Fruit fly (Drosophila melanogaster) whole organism, pupa: ENCODE measurements around the gene CG42693.
A peak's percentile ranks its signal among the peaks of the same experiment; 100 is the strongest.

Experiments used
- CG10348 ChIP-seq: fragments of 200-800 bp; sonication (Bioruptor generic); IDR thresholded peaks from 2 replicates; pipeline ENCODE4 v1.3.6; 2022; ENCODE audit warnings: missing biosample characterization, missing genetic modification characterization
- CG12605 ChIP-seq: fragments of 200-800 bp; sonication (Bioruptor generic); IDR thresholded peaks from 2 replicates; pipeline ENCODE4 v1.3.6; 2022; ENCODE audit warnings: missing biosample characterization, missing genetic modification characterization
- CG13204 ChIP-seq: fragments of 200-800 bp; sonication (Bioruptor generic); optimal IDR thresholded peaks from 2 replicates; lab custom pipeline; 2018; ENCODE audit warnings: missing biosample characterization, mild to moderate bottlenecking, missing genetic modification characterization, moderate library complexity
- CG14655 ChIP-seq: fragments of 200-800 bp; sonication (Bioruptor generic); optimal IDR thresholded peaks from 3 replicates; lab custom pipeline; 2017; ENCODE audit warnings: mild to moderate bottlenecking, missing biosample characterization, missing genetic modification reagents, missing genetic modification characterization
- CG15710 ChIP-seq: fragments of 200-800 bp; sonication (Bioruptor generic); optimal IDR thresholded peaks from 2 replicates; lab custom pipeline; 2018; ENCODE audit warnings: missing biosample characterization, mild to moderate bottlenecking, missing genetic modification characterization, moderate library complexity
- CG17806 ChIP-seq: fragments of 200-800 bp; sonication (Bioruptor generic); optimal IDR thresholded peaks from 2 replicates; lab custom pipeline; 2018; ENCODE audit warnings: missing biosample characterization, mild to moderate bottlenecking, missing genetic modification characterization, moderate library complexity
- CG32121 ChIP-seq: fragments of 200-800 bp; sonication (Bioruptor generic); IDR thresholded peaks from 2 replicates; pipeline ENCODE4 v1.3.6; 2022; ENCODE audit warnings: missing biosample characterization, missing genetic modification characterization
- CG34367 ChIP-seq: fragments of 200-800 bp; sonication (Bioruptor generic); optimal IDR thresholded peaks from 2 replicates; lab custom pipeline; 2018; ENCODE audit warnings: missing biosample characterization, mild to moderate bottlenecking, missing genetic modification characterization
- CG4496 ChIP-seq: fragments of 200-800 bp; sonication (Bioruptor generic); IDR thresholded peaks from 3 replicates; pipeline ENCODE4 v1.3.6; 2022; ENCODE audit warnings: missing biosample characterization, missing genetic modification characterization
- CG8159 ChIP-seq: fragments of 200-800 bp; sonication (Bioruptor generic); optimal IDR thresholded peaks from 3 replicates; lab custom pipeline; 2018; ENCODE audit warnings: missing biosample characterization, mild to moderate bottlenecking, missing genetic modification characterization, moderate library complexity
- CG8301 ChIP-seq: fragments of 200-800 bp; sonication (Bioruptor generic); optimal IDR thresholded peaks from 2 replicates; lab custom pipeline; 2018; ENCODE audit warnings: missing biosample characterization, mild to moderate bottlenecking, missing genetic modification characterization
- CG9948 ChIP-seq: fragments of 200-800 bp; sonication (Bioruptor generic); optimal IDR thresholded peaks from 2 replicates; lab custom pipeline; 2018; ENCODE audit warnings: missing biosample characterization, mild to moderate bottlenecking, missing genetic modification characterization, moderate library complexity
- D1 ChIP-seq: fragments of 200-800 bp; sonication (Bioruptor generic); optimal IDR thresholded peaks from 2 replicates; lab custom pipeline; 2018; ENCODE audit warnings: missing biosample characterization, mild to moderate bottlenecking, missing genetic modification characterization, moderate library complexity
- EcR ChIP-seq: fragments of 200-800 bp; sonication (Bioruptor generic); optimal IDR thresholded peaks from 3 replicates; lab custom pipeline; 2019; ENCODE audit warnings: missing biosample characterization, missing genetic modification characterization, mild to moderate bottlenecking, moderate library complexity, missing genetic modification reagents
- Ets98B ChIP-seq: fragments of 200-800 bp; sonication (Bioruptor generic); IDR thresholded peaks from 2 replicates; pipeline ENCODE4 v1.3.6; 2022; ENCODE audit warnings: missing biosample characterization, missing genetic modification characterization
- Pif1A ChIP-seq: fragments of 200-800 bp; sonication (Bioruptor generic); optimal IDR thresholded peaks from 3 replicates; lab custom pipeline; 2016; ENCODE audit warnings: missing biosample characterization, missing genetic modification characterization
- Pif1B ChIP-seq: fragments of 200-800 bp; sonication (Bioruptor generic); optimal IDR thresholded peaks from 3 replicates; lab custom pipeline; 2016; ENCODE audit warnings: missing biosample characterization, missing genetic modification characterization
- Snoo ChIP-seq: fragments of 200-800 bp; sonication (Bioruptor generic); optimal IDR thresholded peaks from 3 replicates; lab custom pipeline; 2017; ENCODE audit warnings: missing biosample characterization, mild to moderate bottlenecking, missing genetic modification characterization, inconsistent platforms
- fd96Ca ChIP-seq: fragments of 200-800 bp; sonication (Bioruptor generic); IDR thresholded peaks from 3 replicates; pipeline ENCODE4 v1.3.6; 2022; ENCODE audit warnings: missing biosample characterization, missing genetic modification characterization
- gl ChIP-seq: fragments of 200-800 bp; sonication (Bioruptor generic); optimal IDR thresholded peaks from 2 replicates; lab custom pipeline; 2018; ENCODE audit warnings: missing biosample characterization, mild to moderate bottlenecking, missing genetic modification characterization
- rn ChIP-seq: fragments of 200-800 bp; sonication (Bioruptor generic); IDR thresholded peaks from 2 replicates; pipeline ENCODE4 v1.3.6; 2022; ENCODE audit warnings: missing biosample characterization, missing genetic modification characterization

The CG42693 gene

dm6 chr3R:31714876-31715712, 7.0 kb upstream of the CG42693 start:
- TF ChIP-seq CG14655 (GFP tag; lab: Kevin White, UChicago) (peak; percentile 6), CG4496 (GFP tag; lab: Robert Waterston, UW) (peak; percentile 53; the same call in 1 of the 3 replicates), EcR (GFP tag; lab: Kevin White, UChicago) (no peak)

- TF ChIP-seq CG34367, result no peak
- no peak for TF ChIP-seq CG15710
- TF ChIP-seq CG9948 (tag; lab: Kevin White, UChicago), result no peak
- 0 out of 2 replicates have a peak, but pooled peaks have one; percentile 6 for TF ChIP-seq CG32121
- TF ChIP-seq Snoo (tag; lab: Kevin White, UChicago), result peak; percentile 35
- peak; percentile 80 for TF ChIP-seq CG4496 (GFP tag; lab: Robert Waterston, UW)
- TF ChIP-seq gl (tag; lab: Kevin White, UChicago), result peak; percentile 20
- TF ChIP-seq CG14655 (GFP tag; lab: Kevin White, UChicago), result no peak
- peak; percentile 59; the same call in 2 of the 3 replicates for TF ChIP-seq fd96Ca
- no peak for TF ChIP-seq rn (GFP tag; lab: Robert Waterston, UW)
- TF ChIP-seq Pif1A (GFP tag; lab: Kevin White, UChicago), result peak; percentile 31
- TF ChIP-seq CG10348 (GFP tag; lab: Robert Waterston, UW), result 0 out of 2 replicates have a peak, but pooled peaks have one; percentile 20
- peak; percentile 42; the same call in 1 of the 2 replicates for TF ChIP-seq Ets98B
- TF ChIP-seq CG8159 (tag; lab: Kevin White, UChicago), result peak; percentile 24
- TF ChIP-seq Pif1B, result peak; percentile 21
- TF ChIP-seq EcR (GFP tag; lab: Kevin White, UChicago), result peak; percentile 91
- TF ChIP-seq CG8301 (tag; lab: Kevin White, UChicago), result peak; percentile 0
- TF ChIP-seq CG17806 (tag; lab: Kevin White, UChicago), result no peak
- peak; percentile 58 for TF ChIP-seq CG13204 (GFP tag; lab: Kevin White, UChicago)
- TF ChIP-seq CG12605 (GFP tag; lab: Robert Waterston, UW), result no peak
- no peak for TF ChIP-seq D1 (tag; lab: Kevin White, UChicago)
Measured at dm6 chr3R:31713306-31714123, 5.4 kb upstream of the CG42693 start, which contains the start of gene ttk. ttk (plus strand) TSS chr3R:31713867.

dm6 chr3R:31712585-31712984, 4.4 kb upstream of the CG42693 start:
- TF ChIP-seq Pif1B, result no peak
- TF ChIP-seq EcR (GFP tag; lab: Kevin White, UChicago), result no peak
- no peak for TF ChIP-seq CG34367
- peak; percentile 3 for TF ChIP-seq Pif1A (GFP tag; lab: Kevin White, UChicago)
- peak; percentile 25 for TF ChIP-seq Ets98B
- no peak for TF ChIP-seq Snoo (tag; lab: Kevin White, UChicago)
- 0 out of 3 replicates have a peak, but pooled peaks have one; percentile 38 for TF ChIP-seq fd96Ca
- no peak for TF ChIP-seq D1 (tag; lab: Kevin White, UChicago)
- peak; percentile 12 for TF ChIP-seq CG17806 (tag; lab: Kevin White, UChicago)
- peak; percentile 10 for TF ChIP-seq CG9948 (tag; lab: Kevin White, UChicago)
- TF ChIP-seq CG15710, result no peak
- TF ChIP-seq CG10348 (GFP tag; lab: Robert Waterston, UW), result no peak
- TF ChIP-seq CG4496 (GFP tag; lab: Robert Waterston, UW), result peak; percentile 62; the same call in 2 of the 3 replicates
- TF ChIP-seq CG14655 (GFP tag; lab: Kevin White, UChicago), result peak; percentile 80
- TF ChIP-seq CG8159 (tag; lab: Kevin White, UChicago), result no peak
- TF ChIP-seq CG32121, result no peak
- no peak for TF ChIP-seq gl (tag; lab: Kevin White, UChicago)
- TF ChIP-seq CG12605 (GFP tag; lab: Robert Waterston, UW), result peak; percentile 16; the same call in 1 of the 2 replicates
- peak; percentile 62 for TF ChIP-seq CG8301 (tag; lab: Kevin White, UChicago)
- TF ChIP-seq CG13204 (GFP tag; lab: Kevin White, UChicago), result no peak
- TF ChIP-seq rn (GFP tag; lab: Robert Waterston, UW), result no peak
- TF ChIP-seq, all 21 proteins: peak for 9

dm6 chr3R:31711270-31712029, 3.3 kb upstream of the CG42693 start:
- TF ChIP-seq CG8301 (tag; lab: Kevin White, UChicago) (peak; percentile 25), CG17806 (tag; lab: Kevin White, UChicago) (no peak), CG14655 (GFP tag; lab: Kevin White, UChicago) (peak; percentile 54)

dm6 chr3R:31709769-31710168, 1.6 kb upstream of the CG42693 start:
- TF ChIP-seq fd96Ca (peak; percentile 51; the same call in 2 of the 3 replicates), CG8301 (tag; lab: Kevin White, UChicago) (peak; percentile 32), CG14655 (GFP tag; lab: Kevin White, UChicago) (peak; percentile 36), CG32121 (peak; percentile 49), CG34367 (no peak), Pif1B (no peak), CG12605 (GFP tag; lab: Robert Waterston, UW) (0 out of 2 replicates have a peak, but pooled peaks have one; percentile 11), Ets98B (peak; percentile 12; the same call in 1 of the 2 replicates), CG15710 (no peak)
